Worm (Caenorhabditis elegans) whole organism, L4/young adult: ENCODE data around the gene ung-1.

ENCODE experiments used
- W03F9.2 ChIP-seq: fragments of 150-350 bp; optimal IDR thresholded peaks from 2 replicates; lab custom pipeline; 2014; ENCODE audit warnings: missing biosample characterization, missing genetic modification characterization
- dao-5 ChIP-seq: sonication (generic microtip); optimal IDR thresholded peaks from 2 replicates; lab custom pipeline; 2016; ENCODE audit warnings: missing genotype, missing genetic modification characterization, moderate library complexity, missing compliant biosample characterization
- him-1 ChIP-seq: sonication (generic microtip); optimal IDR thresholded peaks from 2 replicates; lab custom pipeline; 2016; ENCODE audit warnings: missing genotype, missing genetic modification reagents, missing genetic modification characterization, missing compliant biosample characterization

Gene ung-1

DNA sequence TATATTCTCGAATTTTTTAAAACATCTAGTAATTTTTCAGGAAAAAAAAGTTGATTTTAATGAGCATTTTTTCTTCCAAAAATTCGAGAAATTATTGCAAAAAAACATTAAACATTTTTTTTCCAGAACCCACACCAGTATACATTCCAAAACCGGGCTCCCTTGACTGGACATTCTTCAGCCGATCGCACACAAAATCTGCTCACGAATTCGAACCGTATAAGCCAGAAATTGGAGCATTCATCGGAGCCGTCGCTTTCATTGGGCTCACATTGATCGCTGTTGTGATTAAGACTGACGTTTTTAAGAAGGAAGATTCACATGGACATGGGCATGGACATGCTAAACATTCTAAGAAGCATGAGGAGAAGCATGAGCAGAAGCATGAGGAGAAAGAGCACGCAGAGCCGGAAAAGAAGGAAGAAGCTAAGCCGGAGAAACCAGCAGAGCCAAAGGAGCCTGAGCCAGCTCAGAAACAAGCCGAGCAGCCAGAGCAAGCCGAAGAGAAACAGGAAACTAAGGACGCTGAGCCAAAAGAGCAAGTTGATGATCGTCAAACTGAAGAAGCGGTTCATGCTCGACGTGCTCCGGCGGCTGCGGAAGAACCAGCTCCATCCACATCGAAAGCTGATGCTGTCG lies 17.9 kb upstream of the ung-1 start:
- TF ChIP-seq him-1 (no peak), dao-5 (tag; lab: Kevin White, UChicago) (no peak), W03F9.2 (tag; lab: Kevin White, UChicago) (no peak)

DNA sequence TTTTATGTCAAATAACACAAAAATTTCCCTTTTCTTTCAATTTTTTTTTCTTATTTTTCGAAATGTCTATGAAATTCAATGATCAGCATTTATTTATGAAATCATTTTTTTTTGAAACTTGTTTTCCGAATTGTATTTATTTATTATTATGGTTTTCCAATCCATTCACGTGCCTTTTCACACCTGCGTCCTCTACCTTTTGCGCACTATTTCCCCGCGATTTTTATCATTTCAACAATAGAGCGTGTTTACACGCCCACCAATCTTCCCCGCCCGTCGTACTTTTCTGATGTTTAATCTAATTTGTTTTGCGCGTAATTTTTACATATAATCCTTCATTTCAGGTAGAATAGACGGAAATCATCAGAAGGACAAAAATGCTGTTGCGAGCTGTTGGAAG lies 15.9 kb upstream of the ung-1 start, which contains the start of gene wah-1:
Gene wah-1, plus strand, starts transcription at position 345 of the 400 bp plus-strand sequence.
- TF ChIP-seq W03F9.2 (tag; lab: Kevin White, UChicago) (no peak), dao-5 (tag; lab: Kevin White, UChicago) (no peak)

- no peak for TF ChIP-seq W03F9.2 (tag; lab: Kevin White, UChicago)
- no peak for TF ChIP-seq dao-5 (tag; lab: Kevin White, UChicago)
- no peak for TF ChIP-seq him-1
Measured at ce11 chrIII:11985066-11985465, 11.2 kb upstream of the ung-1 start.

DNA sequence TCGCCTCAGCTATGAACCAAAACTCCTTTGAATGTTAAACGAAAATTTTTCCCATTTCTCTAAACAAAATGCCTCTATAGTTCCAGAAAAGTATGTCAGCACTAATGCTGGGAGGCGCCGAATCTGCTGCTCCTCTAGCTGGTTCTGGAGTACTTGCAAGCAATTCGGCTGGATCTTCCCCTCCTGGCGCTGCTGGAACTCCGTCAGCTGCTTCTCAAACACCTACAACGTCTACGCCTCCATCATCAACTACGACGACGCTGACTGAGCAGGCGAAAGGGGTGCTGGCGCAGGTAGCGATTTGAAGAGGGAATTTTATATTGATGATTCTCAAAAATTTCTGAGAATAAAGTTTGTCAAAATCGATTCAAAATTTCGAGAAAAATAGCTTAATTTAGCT lies 8.6 kb upstream of the ung-1 start:
- TF ChIP-seq W03F9.2 (tag; lab: Kevin White, UChicago) = no peak

ce11 chrIII:11981539-11981938 lies 7.6 kb upstream of the ung-1 start:
- TF ChIP-seq dao-5 (tag; lab: Kevin White, UChicago) = no peak
- TF ChIP-seq W03F9.2 (tag; lab: Kevin White, UChicago) = no peak
- no peak for TF ChIP-seq him-1

DNA sequence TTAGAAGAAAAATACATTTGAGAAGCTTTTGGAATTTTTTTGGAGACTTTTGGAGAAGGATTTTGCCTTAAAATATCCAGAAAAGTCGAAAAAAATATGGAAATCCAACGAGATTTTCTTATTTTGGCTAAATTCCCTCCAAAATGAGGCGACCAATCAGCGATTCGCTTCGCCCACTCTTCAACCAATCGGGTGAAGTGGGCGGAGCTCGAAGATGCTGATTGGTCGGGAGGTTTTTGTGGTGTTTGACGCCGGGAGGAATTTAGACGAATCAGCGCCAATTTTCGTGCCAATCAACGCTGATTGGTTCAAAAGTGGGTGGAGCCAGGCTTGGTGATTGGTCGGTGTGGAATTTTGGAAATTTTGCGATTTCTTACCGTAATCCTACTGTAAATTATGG lies 6.8 kb upstream of the ung-1 start:
- TF ChIP-seq W03F9.2 (tag; lab: Kevin White, UChicago) = no peak
- no peak for TF ChIP-seq dao-5 (tag; lab: Kevin White, UChicago)
- TF ChIP-seq him-1 = no peak

DNA sequence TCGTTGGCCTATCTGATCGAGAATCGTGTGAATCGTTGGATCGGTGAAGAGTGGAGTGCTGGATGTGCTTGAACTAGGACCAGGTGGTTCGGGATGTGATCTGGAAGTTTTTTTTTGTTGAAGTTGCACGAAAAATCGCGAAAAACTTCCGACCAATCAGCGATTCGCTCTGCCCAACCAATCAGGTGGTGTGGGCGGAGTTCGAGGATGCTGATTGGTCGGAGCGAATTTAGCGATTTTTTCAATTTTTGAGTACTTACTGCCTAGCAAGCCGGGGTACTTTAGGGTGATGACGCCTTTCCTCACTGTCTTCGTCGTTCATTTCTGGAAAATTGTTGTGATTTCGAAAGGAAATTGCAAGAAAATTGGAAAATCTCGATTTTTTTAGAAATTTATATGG lies 4.8 kb upstream of the ung-1 start, which contains the start of gene Y56A3A.30:
Gene Y56A3A.30, minus strand, starts transcription at position 324 of the 400 bp plus-strand sequence.
- no peak for TF ChIP-seq dao-5 (tag; lab: Kevin White, UChicago)
- TF ChIP-seq him-1 = no peak
- no peak for TF ChIP-seq W03F9.2 (tag; lab: Kevin White, UChicago)

DNA sequence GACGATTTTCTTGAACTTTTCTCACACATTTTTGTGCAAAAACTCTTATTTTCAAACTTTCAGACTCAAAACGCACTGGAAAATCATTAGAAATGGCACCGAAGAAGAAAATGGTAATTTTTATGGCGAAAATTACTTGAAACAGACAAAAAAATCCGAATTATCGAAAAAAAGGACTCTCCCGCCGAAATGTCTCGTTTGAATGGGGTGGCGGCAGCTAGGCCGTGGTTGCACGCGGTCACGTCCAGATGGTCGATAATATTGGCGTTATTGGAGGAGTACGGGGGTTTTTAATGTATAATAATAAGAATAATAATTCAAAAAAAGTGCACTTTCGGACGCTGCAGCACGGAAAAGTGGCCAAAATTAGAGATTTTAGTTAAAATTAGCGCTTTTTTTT lies 518 bp upstream of the ung-1 start, which contains the start of gene Y56A3A.31:
Gene Y56A3A.31, plus strand, starts transcription at position 64 of the 400 bp plus-strand sequence.
- TF ChIP-seq him-1 = no peak
- no peak for TF ChIP-seq dao-5 (tag; lab: Kevin White, UChicago)
- no peak for TF ChIP-seq W03F9.2 (tag; lab: Kevin White, UChicago)

DNA sequence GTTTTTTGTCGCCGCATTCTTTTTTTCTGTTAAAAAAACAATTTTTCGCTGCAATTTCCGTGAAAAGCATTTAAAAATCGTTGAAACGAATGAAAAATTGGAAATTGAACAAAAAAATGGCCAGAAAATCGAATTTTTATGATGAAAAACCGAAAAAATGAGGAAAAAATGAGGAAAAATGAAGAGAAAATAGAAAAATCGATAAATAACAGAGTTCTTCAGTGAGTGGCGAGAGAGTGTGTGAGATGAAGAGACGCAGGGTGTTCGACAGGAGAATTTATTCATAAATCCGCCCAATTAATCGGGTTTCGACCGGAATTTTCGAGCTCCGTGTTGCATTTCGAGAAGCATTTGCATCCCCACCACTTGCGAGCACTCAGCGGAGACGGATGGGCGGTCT lies 2.6 kb downstream of the ung-1 start, which contains the start of gene Y56A3A.28:
Gene Y56A3A.28, minus strand, starts transcription at position 33 of the 400 bp plus-strand sequence.
- TF ChIP-seq dao-5 (tag; lab: Kevin White, UChicago) (no peak), him-1 (no peak), W03F9.2 (tag; lab: Kevin White, UChicago) (no peak)

DNA sequence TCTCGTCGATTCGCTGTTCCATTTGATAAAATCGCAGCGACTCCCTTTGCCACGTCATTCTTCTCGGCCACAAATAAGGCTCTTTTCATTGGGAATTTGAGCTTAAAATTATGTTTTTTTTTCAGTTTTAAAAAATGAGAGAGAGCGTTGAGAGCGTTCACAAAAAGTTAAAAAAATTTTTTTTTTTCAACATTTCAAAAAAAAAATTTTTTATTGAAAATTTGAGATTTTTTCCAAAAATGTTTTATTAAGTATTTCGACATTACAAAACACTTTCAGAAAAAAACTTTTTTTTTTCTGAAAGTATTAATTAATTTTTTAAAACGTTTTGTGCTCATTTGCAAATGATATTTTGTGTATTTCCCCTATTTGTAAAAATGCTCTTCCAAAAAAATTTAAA lies 13.8 kb downstream of the ung-1 start, which contains the start of gene top-3:
Gene top-3, minus strand, starts transcription at position 101 of the 400 bp plus-strand sequence.
- no peak for TF ChIP-seq dao-5 (tag; lab: Kevin White, UChicago)
- no peak for TF ChIP-seq W03F9.2 (tag; lab: Kevin White, UChicago)
- no peak for TF ChIP-seq him-1

DNA sequence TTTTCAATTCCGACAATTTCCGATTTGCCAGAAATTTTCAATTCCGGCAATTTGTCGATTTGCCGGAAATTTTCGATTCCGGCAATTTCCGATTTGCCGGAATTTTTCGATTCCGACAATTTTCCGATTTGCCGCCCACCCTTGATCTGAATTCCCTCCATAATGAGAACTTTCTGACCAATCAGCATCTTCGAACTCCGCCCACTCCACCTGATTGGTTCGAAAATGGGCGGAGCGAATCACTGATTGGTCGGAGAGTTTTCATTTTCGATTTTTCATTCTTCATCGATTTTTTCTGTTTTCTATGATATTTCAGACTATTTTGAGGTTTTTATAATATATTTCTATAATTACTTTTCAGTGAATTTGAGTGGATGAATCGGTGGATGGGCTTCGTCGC lies 19.7 kb downstream of the ung-1 start:
- no peak for TF ChIP-seq W03F9.2 (tag; lab: Kevin White, UChicago)
- no peak for TF ChIP-seq him-1
- TF ChIP-seq dao-5 (tag; lab: Kevin White, UChicago) = no peak

- TF ChIP-seq dao-5 (tag; lab: Kevin White, UChicago) (no peak), him-1 (no peak), W03F9.2 (tag; lab: Kevin White, UChicago) (no peak)
Measured at ce11 chrIII:11951111-11951510, 22.8 kb downstream of the ung-1 start.

DNA sequence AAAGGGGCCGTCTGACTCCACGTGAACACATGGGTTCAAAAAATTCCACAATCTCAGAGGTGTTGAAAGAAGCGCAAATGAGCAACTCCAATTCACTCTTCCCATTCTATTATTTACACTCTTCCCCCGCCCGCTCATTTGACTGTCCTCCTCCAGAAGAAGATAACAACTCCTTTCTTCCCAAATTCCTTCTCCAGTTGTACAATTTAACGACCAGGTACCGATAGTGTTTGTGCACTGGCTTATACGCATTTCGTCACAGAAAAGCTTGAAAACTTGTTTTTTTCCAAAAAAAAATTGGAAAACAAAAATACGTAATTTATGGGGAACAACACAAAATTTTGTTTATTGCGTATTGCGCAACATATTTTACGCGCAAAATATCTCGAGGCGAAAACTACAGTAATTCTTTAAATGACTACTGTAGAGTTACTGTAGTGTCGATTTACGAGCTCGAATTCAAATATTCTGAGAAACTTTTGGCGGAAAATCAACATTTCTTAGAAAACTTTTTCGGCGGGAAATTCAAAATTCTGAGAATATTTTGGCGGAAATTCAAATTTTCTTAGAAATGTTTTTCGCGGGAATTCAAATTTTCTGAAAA lies 24.5 kb downstream of the ung-1 start:
- TF ChIP-seq him-1 = no peak
- no peak for TF ChIP-seq W03F9.2 (tag; lab: Kevin White, UChicago)
- no peak for TF ChIP-seq dao-5 (tag; lab: Kevin White, UChicago)

- TF ChIP-seq dao-5 (tag; lab: Kevin White, UChicago) (no peak), W03F9.2 (tag; lab: Kevin White, UChicago) (no peak), him-1 (no peak)
Measured at ce11 chrIII:11948437-11948836, 25.5 kb downstream of the ung-1 start.
